Worm (Caenorhabditis elegans) whole organism, L4 larva: ENCODE results near the gene sdz-27.
"Not testable (repeated sequence)": the region's sequence is repeated elsewhere in the genome, so short reads cannot be mapped to it uniquely, and the experiment has no call there.

Experiments
- F10B5.3 ChIP-seq: sonication (generic microtip); optimal IDR thresholded peaks from 2 replicates; lab custom pipeline; 2016; ENCODE audit warnings: mild to moderate bottlenecking, missing genetic modification characterization, missing compliant biosample characterization
- F37D6.2 ChIP-seq: sonication (generic microtip); optimal IDR thresholded peaks from 2 replicates; lab custom pipeline; 2016; ENCODE audit warnings: mild to moderate bottlenecking, missing genetic modification characterization, missing compliant biosample characterization
- F49E8.2 ChIP-seq: sonication (generic microtip); optimal IDR thresholded peaks from 2 replicates; lab custom pipeline; 2016; ENCODE audit warnings: missing compliant biosample characterization, mild to moderate bottlenecking, missing genetic modification characterization, borderline replicate concordance
- T26A8.4 ChIP-seq: fragments of 200-800 bp; sonication (Bioruptor generic); IDR thresholded peaks from 2 replicates; pipeline ENCODE4 v1.3.6; 2022; ENCODE audit warnings: missing genetic modification characterization, missing compliant biosample characterization
- ZK546.5 ChIP-seq, 2 experiments: sonication (generic microtip); optimal IDR thresholded peaks; 2 replicates each; lab custom pipeline; 2017; ENCODE audit warnings: missing biosample characterization in 2 of 2, missing genetic modification characterization in 2 of 2
- aha-1 ChIP-seq: fragments of 150-350 bp; peaks from one replicate; lab custom pipeline; 2014; ENCODE audit warnings: missing biosample characterization, missing genetic modification characterization
- aly-2 ChIP-seq: sonication (generic microtip); optimal IDR thresholded peaks from 2 replicates; lab custom pipeline; 2018; ENCODE audit warnings: missing biosample characterization, missing genetic modification characterization
- ama-1 ChIP-seq: fragments of 150-350 bp; optimal IDR thresholded peaks from 2 replicates; lab custom pipeline; 2014; ENCODE audit warnings: inconsistent platforms, mixed read lengths
- ceh-28 ChIP-seq: fragments of 150-350 bp; optimal IDR thresholded peaks from 2 replicates; lab custom pipeline; 2014; ENCODE audit warnings: missing biosample characterization, missing genetic modification reagents, missing genetic modification characterization
- ceh-44 ChIP-seq: fragments of 200-800 bp; sonication (Bioruptor generic); IDR thresholded peaks from 2 replicates; pipeline ENCODE4 v1.3.6; 2022; ENCODE audit warnings: missing genetic modification reagents, missing genetic modification characterization, missing compliant biosample characterization
- ctbp-1 ChIP-seq: fragments of 200-800 bp; sonication (Bioruptor generic); IDR thresholded peaks from 2 replicates; pipeline ENCODE4 v1.3.6; 2022; ENCODE audit warnings: missing genetic modification reagents, missing genetic modification characterization, missing compliant biosample characterization
- dve-1 ChIP-seq: sonication (generic microtip); optimal IDR thresholded peaks from 2 replicates; lab custom pipeline; 2017; ENCODE audit warnings: antibody characterized with exemption, mild to moderate bottlenecking, missing genetic modification characterization, missing compliant biosample characterization; ENCODE audit not compliant: insufficient read depth
- egl-43 ChIP-seq: fragments of 200-800 bp; sonication (Bioruptor generic); IDR thresholded peaks from 2 replicates; pipeline ENCODE4 v1.3.6; 2022; ENCODE audit warnings: missing genetic modification reagents, missing genetic modification characterization, missing compliant biosample characterization
- hlh-11 ChIP-seq: fragments of 200-800 bp; sonication (Bioruptor generic); optimal IDR thresholded peaks from 2 replicates; lab custom pipeline; 2018; ENCODE audit warnings: mild to moderate bottlenecking, missing genetic modification characterization, missing compliant biosample characterization
- hlh-30 ChIP-seq: sonication (generic microtip); optimal IDR thresholded peaks from 2 replicates; lab custom pipeline; 2017; ENCODE audit warnings: antibody characterized with exemption, mild to moderate bottlenecking, missing genetic modification characterization, missing compliant biosample characterization; ENCODE audit not compliant: insufficient read depth
- lin-38 ChIP-seq: fragments of 200-800 bp; sonication (Bioruptor generic); IDR thresholded peaks from 2 replicates; pipeline ENCODE4 v1.3.6; 2022; ENCODE audit warnings: missing genetic modification reagents, missing genetic modification characterization, missing compliant biosample characterization
- madf-5 ChIP-seq, 2 experiments: fragments of 200-800 bp; sonication (Bioruptor generic); IDR thresholded peaks; 2 replicates each; pipeline ENCODE4 v1.3.6; 2022; ENCODE audit warnings: missing compliant biosample characterization in 2 of 2, missing genetic modification characterization in 2 of 2
- mdt-29 ChIP-seq: fragments of 200-800 bp; sonication (Bioruptor generic); IDR thresholded peaks from 2 replicates; pipeline ENCODE4 v1.3.6; 2022; ENCODE audit warnings: missing genetic modification reagents, missing genetic modification characterization, missing compliant biosample characterization
- mxl-2 ChIP-seq: fragments of 200-800 bp; sonication (Bioruptor generic); conservative IDR thresholded peaks from 2 replicates; pipeline ENCODE4 v1.3.6; 2022; ENCODE audit warnings: missing genetic modification reagents, missing genetic modification characterization, missing compliant biosample characterization
- nhr-28 ChIP-seq: fragments of 150-350 bp; optimal IDR thresholded peaks from 2 replicates; lab custom pipeline; 2014; ENCODE audit warnings: missing biosample characterization, missing genetic modification characterization
- pha-4 ChIP-seq, 2 experiments: fragments of 150-350 bp in 1 of 2; fragments of 200-800 bp in 1 of 2; sonication (Bioruptor generic) in 1 of 2; IDR thresholded peaks in 1 of 2; optimal IDR thresholded peaks in 1 of 2; 2 replicates each; pipeline versions ENCODE4 v1.3.6 to Lab custom; 2014 to 2022; ENCODE audit warnings: missing genetic modification characterization in 2 of 2, missing genetic modification reagents in 2 of 2, missing biosample characterization in 1 of 2, missing compliant biosample characterization in 1 of 2
- saeg-2 ChIP-seq: fragments of 200-800 bp; sonication (Bioruptor generic); IDR thresholded peaks from 2 replicates; pipeline ENCODE4 v1.3.6; 2022; ENCODE audit warnings: missing genetic modification reagents, missing genetic modification characterization, missing compliant biosample characterization
- set-16 ChIP-seq: fragments of 200-800 bp; sonication (Bioruptor generic); IDR thresholded peaks from 2 replicates; pipeline ENCODE4 v1.3.6; 2022; ENCODE audit warnings: missing genetic modification reagents, missing genetic modification characterization, missing compliant biosample characterization
- snpc-1.2 ChIP-seq: fragments of 200-800 bp; sonication (Bioruptor generic); IDR thresholded peaks from 2 replicates; pipeline ENCODE4 v1.3.6; 2022; ENCODE audit warnings: missing genetic modification reagents, missing genetic modification characterization, missing compliant biosample characterization
- unc-39 ChIP-seq: sonication (generic microtip); optimal IDR thresholded peaks from 2 replicates; lab custom pipeline; 2017; ENCODE audit warnings: missing biosample characterization, missing genetic modification characterization
- unc-62 ChIP-seq, 3 experiments: fragments of 150-350 bp in 1 of 3; sonication (generic microtip); optimal IDR thresholded peaks in 2 of 3; peaks in 1 of 3; 1 replicate in 1 of 3; 2 replicates in 2 of 3; lab custom pipeline; 2014 to 2017; ENCODE audit warnings: missing biosample characterization in 3 of 3, missing genetic modification characterization in 3 of 3, missing genetic modification reagents in 3 of 3, missing genotype in 1 of 3
- ztf-7 ChIP-seq: fragments of 150-350 bp; optimal IDR thresholded peaks from 2 replicates; lab custom pipeline; 2014; ENCODE audit warnings: missing biosample characterization, missing genetic modification characterization

sdz-27 gene

ce11 chrIV:11212978-11213377 lies 26.1 kb downstream of the sdz-27 start:
- peak; percentile 90 for TF ChIP-seq aha-1 (tag; lab: Kevin White, UChicago)
- TF ChIP-seq nhr-28 = no peak

- peak in 1 of 2 experiments; percentile 53 for TF ChIP-seq unc-62 (GFP tag; optimal IDR thresholded peaks at IDR 0.05 in 1 of 2; lab: Kevin White, UChicago)
- no peak for TF ChIP-seq unc-62 (tag; optimal IDR thresholded peaks at IDR 0.05; lab: Kevin White, UChicago)
- no peak for TF ChIP-seq aha-1 (tag; lab: Kevin White, UChicago)
- TF ChIP-seq, all 104 proteins: peak for 1
These were observed 31.2 kb downstream of the sdz-27 start, which contains the start of gene zip-6 for ce11 chrIV:11218037-11218436. TSS of gene zip-6 (minus strand) at chrIV:11218137.

ce11 chrIV:11223878-11224277 lies 37.0 kb downstream of the sdz-27 start, which contains the start of gene C29F4.3:
TSS of gene C29F4.3 (minus strand) at chrIV:11223978.
- TF ChIP-seq set-16 (GFP tag; lab: Robert Waterston, UW) (no peak), ceh-44 (no peak), ctbp-1 (no peak), F10B5.3 (no peak), ZK546.5 (tag; optimal IDR thresholded peaks at IDR 0.05; lab: Kevin White, UChicago) (no peak), lin-38 (GFP tag; lab: Robert Waterston, UW) (no peak), T26A8.4 (GFP tag; lab: Robert Waterston, UW) (no peak), aly-2 (tag; lab: Kevin White, UChicago) (no peak), dve-1 (tag; lab: Kevin White, UChicago) (no peak), F37D6.2 (tag; lab: Kevin White, UChicago) (no peak), F49E8.2 (tag; lab: Kevin White, UChicago) (no peak), hlh-30 (tag; lab: Kevin White, UChicago) (no peak), saeg-2 (GFP tag; lab: Robert Waterston, UW) (no peak), unc-39 (no peak)
- TF ChIP-seq, all 104 proteins: peak for 0

- TF ChIP-seq mdt-29 (GFP tag; lab: Robert Waterston, UW) = no peak
- no peak for TF ChIP-seq set-16 (GFP tag; lab: Robert Waterston, UW)
- no peak for TF ChIP-seq F49E8.2 (tag; lab: Kevin White, UChicago)
- TF ChIP-seq ama-1 = peak; percentile 28
- no peak for TF ChIP-seq ztf-7 (tag; lab: Kevin White, UChicago)
- peak; percentile 23 for TF ChIP-seq aha-1 (tag; lab: Kevin White, UChicago)
- TF ChIP-seq ceh-28 = no peak
- TF ChIP-seq snpc-1.2 (GFP tag; lab: Robert Waterston, UW) = no peak
- TF ChIP-seq mxl-2 (GFP tag; lab: Robert Waterston, UW) = no peak
These were observed 38.4 kb downstream of the sdz-27 start, which contains the start of gene col-125 for ce11 chrIV:11225206-11225605. TSS of gene col-125 (plus strand) at chrIV:11225506.

- TF ChIP-seq hlh-11 (tag; lab: Kevin White, UChicago) (peak; percentile 7), snpc-1.2 (GFP tag; lab: Robert Waterston, UW) (peak; percentile 31; the same call in 1 of the 2 replicates), set-16 (GFP tag; lab: Robert Waterston, UW) (peak; percentile 99), T26A8.4 (GFP tag; lab: Robert Waterston, UW) (peak; percentile 61; the same call in 1 of the 2 replicates), madf-5 (GFP tag; IDR thresholded peaks at IDR 0.05; lab: Robert Waterston, UW) (peak in 1 of 2 experiments; percentile 92; a peak in 2 of 4 replicates), egl-43 (GFP tag; lab: Robert Waterston, UW) (peak; percentile 66; the same call in 1 of the 2 replicates), pha-4 (GFP tag; IDR thresholded peaks at IDR 0.05; lab: Robert Waterston, UW) (peak; percentile 22; the same call in 1 of the 2 replicates)
- TF ChIP-seq pha-4 (tag; optimal IDR thresholded peaks at IDR 0.05; lab: Kevin White, UChicago) = not testable (repeated sequence)
- TF ChIP-seq, all 104 proteins: peak for 7; not testable (repeated sequence) for 97
These were observed 39.1 kb downstream of the sdz-27 start for ce11 chrIV:11225715-11226475.
